Worm (Caenorhabditis elegans) whole organism, midembryonic: Measurements from ENCODE around the gene K08D8.2.
"Not testable (repeated sequence)": the region's sequence is repeated elsewhere in the genome, so short reads cannot be mapped to it uniquely, and the experiment has no call there.

ENCODE experiments used
- cog-1 ChIP-seq: sonication (generic microtip); optimal IDR thresholded peaks from 2 replicates; lab custom pipeline; 2016; ENCODE audit warnings: missing genetic modification characterization, missing compliant biosample characterization
- flt-1 ChIP-seq: fragments of 200-800 bp; sonication (Bioruptor generic); IDR thresholded peaks from 2 replicates; pipeline ENCODE4 v1.3.6; 2022; ENCODE audit warnings: missing genetic modification characterization, missing compliant biosample characterization
- ref-1 ChIP-seq: fragments of 200-800 bp; sonication (Bioruptor generic); conservative IDR thresholded peaks from 2 replicates; pipeline ENCODE4 v1.3.6; 2022; ENCODE audit warnings: missing genetic modification reagents, missing genetic modification characterization, missing compliant biosample characterization
- tab-1 ChIP-seq: fragments of 200-800 bp; sonication (Bioruptor generic); IDR thresholded peaks from 2 replicates; pipeline ENCODE4 v1.3.6; 2022; ENCODE audit warnings: missing genetic modification characterization, missing compliant biosample characterization
- ztf-23 ChIP-seq: fragments of 200-800 bp; sonication (Bioruptor generic); IDR thresholded peaks from 2 replicates; pipeline ENCODE4 v1.3.6; 2022; ENCODE audit warnings: missing genetic modification reagents, missing genetic modification characterization, missing compliant biosample characterization

ce11 chrIV:12875260-12875659, 27.6 kb upstream of the K08D8.2 start, which contains the start of gene ZK896.1:
- not testable (repeated sequence) for TF ChIP-seq tab-1; ztf-23 (GFP tag; lab: Robert Waterston, UW); ref-1 (GFP tag; lab: Robert Waterston, UW); flt-1 (GFP tag; lab: Robert Waterston, UW); cog-1 (tag; lab: Kevin White, UChicago)
